Fruit fly (Drosophila melanogaster): ENCODE measurements around the gene CecA2.

Gene CecA2

dm6 chr3R:30208766-30209484, 3.0 kb upstream of the CecA2 start, which contains the start of gene RpS7 (continued):
- TF ChIP-seq Poxn (GFP tag; IDR thresholded peaks at IDR 0.05) (peak; percentile 21; the same call in 1 of the 2 replicates), Neu2 (GFP tag; optimal IDR thresholded peaks at IDR 0.05; ENCODE audit: borderline replicate concordance) (no peak), CG13775 (GFP tag; optimal IDR thresholded peaks at IDR 0.05) (peak; percentile 86), Nf-YB (GFP tag; optimal IDR thresholded peaks at IDR 0.05) (peak; percentile 49), CG6654 (GFP tag; optimal IDR thresholded peaks at IDR 0.05) (peak; percentile 39), CG2129 (GFP tag; IDR thresholded peaks at IDR 0.05; ENCODE audit: partially characterized antibody) (peak; percentile 96), CTCF (GFP tag; optimal IDR thresholded peaks at IDR 0.05) (peak; percentile 92), tll (GFP tag; optimal IDR thresholded peaks at IDR 0.05) (no peak), CG4854 (GFP tag; optimal IDR thresholded peaks at IDR 0.05) (peak; percentile 50), otp (GFP tag; IDR thresholded peaks at IDR 0.05) (peak; percentile 83; the same call in 2 of the 3 replicates), ase (GFP tag; IDR thresholded peaks at IDR 0.05) (peak; percentile 83), Mes4 (GFP tag; optimal IDR thresholded peaks at IDR 0.05) (peak; percentile 82), CG13123 (GFP tag; optimal IDR thresholded peaks at IDR 0.05) (no peak), p53 (GFP tag; optimal IDR thresholded peaks at IDR 0.05) (no peak), Doc2 (GFP tag; IDR thresholded peaks at IDR 0.05) (no peak), CG9437 (GFP tag; optimal IDR thresholded peaks at IDR 0.05) (peak; percentile 79), twi (tag; optimal IDR thresholded peaks at IDR 0.05) (peak; percentile 0), chinmo (GFP tag; IDR thresholded peaks at IDR 0.05; ENCODE audit: partially characterized antibody) (peak; percentile 93; the same call in 2 of the 4 replicates), tgo (GFP tag; IDR thresholded peaks at IDR 0.05) (peak; percentile 66), tup (GFP tag; optimal IDR thresholded peaks at IDR 0.05) (no peak), Aef1 (GFP tag; IDR thresholded peaks at IDR 0.05) (peak; percentile 48; the same call in 2 of the 3 replicates), CG18262 (tag; optimal IDR thresholded peaks at IDR 0.05) (peak; percentile 69), eyg (GFP tag; optimal IDR thresholded peaks at IDR 0.05) (peak; percentile 37), Med (GFP tag) (peak; percentile 96), CG33213 (GFP tag; optimal IDR thresholded peaks at IDR 0.05) (peak; percentile 64), ind (GFP tag; optimal IDR thresholded peaks at IDR 0.05) (peak; percentile 35), dysf (GFP tag; IDR thresholded peaks at IDR 0.05) (peak; percentile 73; the same call in 2 of the 3 replicates), CG11093 (GFP tag; IDR thresholded peaks at IDR 0.05) (peak; percentile 53; the same call in 2 of the 3 replicates), Eip74EF (GFP tag; optimal IDR thresholded peaks at IDR 0.05) (peak in 1 of 2 experiments; percentile 75), usp (GFP tag; optimal IDR thresholded peaks at IDR 0.05) (no peak), run (tag; optimal IDR thresholded peaks at IDR 0.05) (peak; percentile 67), Hr3 (GFP tag; optimal IDR thresholded peaks at IDR 0.05) (peak; percentile 38), CG6813 (GFP tag; optimal IDR thresholded peaks at IDR 0.05) (peak; percentile 81), CG8765 (GFP tag; IDR thresholded peaks at IDR 0.05) (peak; percentile 50; the same call in 1 of the 2 replicates), CG7963 (GFP tag; IDR thresholded peaks at IDR 0.05; ENCODE audit: partially characterized antibody) (peak; percentile 88), Hmr (GFP tag; optimal IDR thresholded peaks at IDR 0.05) (peak; percentile 85), CG2199 (GFP tag; IDR thresholded peaks at IDR 0.05) (peak; percentile 75; the same call in 1 of the 3 replicates), CG10565 (GFP tag; optimal IDR thresholded peaks at IDR 0.05) (no peak), sima (GFP tag; optimal IDR thresholded peaks at IDR 0.05) (no peak), trh (GFP tag; optimal IDR thresholded peaks at IDR 0.05) (peak; percentile 6), CG12299 (tag; optimal IDR thresholded peaks at IDR 0.05) (peak; percentile 76), CG10209 (GFP tag; optimal IDR thresholded peaks at IDR 0.05) (peak; percentile 64), jumu (GFP tag; optimal IDR thresholded peaks at IDR 0.05) (peak; percentile 34), amos (GFP tag; IDR thresholded peaks at IDR 0.05; ENCODE audit: partially characterized antibody) (peak; percentile 96), lmd (GFP tag; IDR thresholded peaks at IDR 0.05) (peak; percentile 55), bigmax (GFP tag; optimal IDR thresholded peaks at IDR 0.05) (peak; percentile 38), CG4282 (GFP tag; optimal IDR thresholded peaks at IDR 0.05) (no peak), Atf6 (GFP tag; IDR thresholded peaks at IDR 0.05) (peak; percentile 71), Nf-YA (GFP tag; IDR thresholded peaks at IDR 0.05) (peak; percentile 51)

All from whole organism, embryonic.